Worm (Caenorhabditis elegans): Measurements from ENCODE around the gene nhr-94.

Gene nhr-94

DNA sequence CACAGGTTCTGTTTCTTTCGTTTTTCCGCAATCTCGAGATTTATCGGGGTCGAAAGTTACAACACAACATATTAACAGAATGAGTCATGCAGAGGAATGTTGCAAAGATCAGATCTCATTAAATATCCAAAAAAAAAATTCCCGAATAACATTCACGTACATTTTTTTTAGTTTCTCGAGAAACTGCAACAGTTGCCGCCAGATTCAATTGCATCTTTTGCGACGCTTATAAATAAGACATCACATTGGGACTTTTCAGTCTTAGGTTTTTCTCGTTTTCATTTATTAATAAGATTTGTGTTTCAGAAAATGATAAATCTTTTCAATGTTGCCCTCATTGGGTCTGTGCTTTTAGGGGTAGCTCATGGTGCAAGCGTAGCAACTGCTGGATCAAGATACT lies 27.6 kb upstream of the nhr-94 start, which contains the start of gene ZK105.1:
ZK105.1 (plus strand) TSS at position 301 of the 400 bp plus-strand sequence.
- TF ChIP-seq eor-1 (tag; optimal IDR thresholded peaks at IDR 0.05) (no peak), ama-1 (optimal IDR thresholded peaks at IDR 0.05) (no peak), R02D3.7 (tag; optimal IDR thresholded peaks at IDR 0.05) (no peak), nfya-1 (tag; optimal IDR thresholded peaks at IDR 0.05; ENCODE audit: insufficient read depth) (no peak), ceh-28 (tag; optimal IDR thresholded peaks at IDR 0.05) (no peak), nhr-67 (tag; optimal IDR thresholded peaks at IDR 0.05) (no peak), zag-1 (tag; optimal IDR thresholded peaks at IDR 0.05) (no peak), lin-39 (tag; optimal IDR thresholded peaks at IDR 0.05) (no peak), ztf-4 (tag; optimal IDR thresholded peaks at IDR 0.05) (no peak), hmg-11 (tag; optimal IDR thresholded peaks at IDR 0.05) (no peak), ceh-16 (tag; optimal IDR thresholded peaks at IDR 0.05) (no peak), unc-62 (GFP tag; optimal IDR thresholded peaks at IDR 0.05) (no peak), aly-2 (tag; optimal IDR thresholded peaks at IDR 0.05) (no peak), mdl-1 (tag; optimal IDR thresholded peaks at IDR 0.05) (no peak), nhr-43 (tag; optimal IDR thresholded peaks at IDR 0.05; ENCODE audit: poor library complexity, severe bottlenecking) (no peak), unc-39 (tag; optimal IDR thresholded peaks at IDR 0.05) (no peak), fos-1 (tag; optimal IDR thresholded peaks at IDR 0.05) (no peak), lsy-12 (tag; optimal IDR thresholded peaks at IDR 0.05) (no peak), fkh-2 (tag; optimal IDR thresholded peaks at IDR 0.05) (no peak), nhr-76 (tag; optimal IDR thresholded peaks at IDR 0.05) (no peak)

DNA sequence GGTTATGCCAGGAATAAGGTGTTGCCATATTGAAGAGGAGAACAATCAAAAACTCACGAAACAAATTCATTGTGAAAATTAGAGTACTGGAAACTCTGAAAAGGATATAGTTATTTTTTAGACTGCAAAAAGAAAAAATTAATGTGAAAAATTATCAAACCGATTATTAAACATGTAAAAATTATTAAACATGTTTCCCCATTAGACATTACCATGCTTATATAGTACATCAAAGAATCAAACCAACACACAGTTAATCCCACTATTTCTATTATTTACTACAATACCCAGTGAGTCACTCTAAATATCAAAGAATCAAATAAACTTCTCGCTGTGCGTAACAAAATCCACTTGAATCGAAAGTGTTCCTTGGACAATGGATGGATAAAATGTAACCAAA lies 26.9 kb upstream of the nhr-94 start, which contains the start of gene ZK105.13:
ZK105.13 (minus strand) TSS at position 101 of the 400 bp plus-strand sequence.
- TF ChIP-seq ceh-16 (tag; optimal IDR thresholded peaks at IDR 0.05) (no peak), nhr-25 (tag; optimal IDR thresholded peaks at IDR 0.05) (no peak), daf-12 (tag; optimal IDR thresholded peaks at IDR 0.05) (no peak), zag-1 (tag; optimal IDR thresholded peaks at IDR 0.05) (no peak), pha-4 (tag; optimal IDR thresholded peaks at IDR 0.05) (no peak), egl-5 (tag; optimal IDR thresholded peaks at IDR 0.05) (no peak), lin-39 (tag; optimal IDR thresholded peaks at IDR 0.05) (no peak), pqm-1 (tag; optimal IDR thresholded peaks at IDR 0.05) (no peak), ztf-4 (tag; optimal IDR thresholded peaks at IDR 0.05) (no peak), fkh-10 (GFP tag; optimal IDR thresholded peaks at IDR 0.05) (no peak), fos-1 (tag; optimal IDR thresholded peaks at IDR 0.05) (no peak), nfya-1 (tag; optimal IDR thresholded peaks at IDR 0.05; ENCODE audit: insufficient read depth) (no peak), ZK546.5 (tag; optimal IDR thresholded peaks at IDR 0.05) (no peak), nhr-11 (tag; optimal IDR thresholded peaks at IDR 0.05) (no peak), ceh-82 (tag; optimal IDR thresholded peaks at IDR 0.05) (no peak), tbx-2 (tag; optimal IDR thresholded peaks at IDR 0.05) (no peak), aly-2 (tag; optimal IDR thresholded peaks at IDR 0.05) (no peak), elt-2 (tag; optimal IDR thresholded peaks at IDR 0.05) (no peak)

DNA sequence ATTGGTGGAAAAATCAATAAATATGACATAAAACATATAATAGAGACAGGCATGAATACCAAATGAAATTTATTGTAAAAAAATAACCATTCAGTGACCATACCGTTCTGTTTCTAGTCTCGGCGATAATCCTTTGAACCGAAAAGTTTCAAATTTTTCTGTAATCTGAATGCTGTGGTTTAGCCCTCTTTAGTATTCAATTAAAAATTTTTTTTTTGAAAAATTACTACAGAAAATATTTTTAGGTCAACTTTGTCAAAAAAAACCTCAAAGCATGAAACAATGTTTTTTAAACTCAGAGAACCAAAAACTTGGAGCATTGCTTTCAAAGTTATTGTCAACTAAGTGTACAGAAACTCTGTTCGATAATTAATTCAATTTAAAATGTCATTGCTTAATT lies 22.4 kb upstream of the nhr-94 start, which contains the start of gene ZK105.11:
ZK105.11 (minus strand) TSS at position 101 of the 400 bp plus-strand sequence.
- TF ChIP-seq nhr-77 (tag; optimal IDR thresholded peaks at IDR 0.05), result no peak
- no peak for TF ChIP-seq nhr-237 (tag; optimal IDR thresholded peaks at IDR 0.05)
- TF ChIP-seq eor-1 (tag; optimal IDR thresholded peaks at IDR 0.05), result no peak
- TF ChIP-seq ama-1 (optimal IDR thresholded peaks at IDR 0.05), result no peak
- no peak for TF ChIP-seq nhr-25 (tag; optimal IDR thresholded peaks at IDR 0.05)
- TF ChIP-seq daf-12 (tag; optimal IDR thresholded peaks at IDR 0.05), result no peak
- TF ChIP-seq egl-5 (tag; optimal IDR thresholded peaks at IDR 0.05), result no peak
- TF ChIP-seq zag-1 (tag; optimal IDR thresholded peaks at IDR 0.05), result no peak
- no peak for TF ChIP-seq R02D3.7 (tag; optimal IDR thresholded peaks at IDR 0.05)
- no peak for TF ChIP-seq ceh-16 (tag; optimal IDR thresholded peaks at IDR 0.05)
- no peak for TF ChIP-seq nhr-12 (tag; optimal IDR thresholded peaks at IDR 0.05)
- TF ChIP-seq elt-2 (tag; optimal IDR thresholded peaks at IDR 0.05), result no peak
- TF ChIP-seq lsy-12 (tag; optimal IDR thresholded peaks at IDR 0.05), result no peak
- no peak for TF ChIP-seq jun-1 (tag; optimal IDR thresholded peaks at IDR 0.05)
- no peak for TF ChIP-seq hmg-11 (tag; optimal IDR thresholded peaks at IDR 0.05)
- no peak for TF ChIP-seq ceh-82 (tag; optimal IDR thresholded peaks at IDR 0.05)
- TF ChIP-seq sea-2 (GFP tag; optimal IDR thresholded peaks at IDR 0.05), result no peak
- TF ChIP-seq nhr-11 (tag; optimal IDR thresholded peaks at IDR 0.05), result no peak
- no peak for TF ChIP-seq nhr-28 (tag; optimal IDR thresholded peaks at IDR 0.05)
- no peak for TF ChIP-seq fkh-10 (GFP tag; optimal IDR thresholded peaks at IDR 0.05)

DNA sequence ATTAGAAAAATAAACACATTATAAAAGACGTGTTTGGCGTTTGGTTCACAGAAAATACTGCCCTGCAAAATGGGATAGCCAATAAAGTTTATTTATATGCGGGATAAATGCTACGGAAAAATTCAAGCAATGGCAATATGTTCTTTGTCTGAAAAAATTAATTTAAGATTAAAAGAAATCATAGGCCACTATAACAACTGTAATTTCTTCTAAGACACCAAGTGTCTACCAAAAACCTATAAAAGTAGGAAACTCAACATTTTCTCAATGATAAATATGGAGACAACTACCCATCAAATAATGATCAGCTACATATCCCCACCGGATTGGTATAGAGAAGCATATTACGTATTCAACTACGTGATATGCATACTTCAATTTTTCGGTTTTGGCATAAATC lies 19.2 kb upstream of the nhr-94 start, which contains the start of gene srw-3:
srw-3 (plus strand) TSS at position 301 of the 400 bp plus-strand sequence.
- TF ChIP-seq fkh-10 (GFP tag; optimal IDR thresholded peaks at IDR 0.05), result no peak
- no peak for TF ChIP-seq skn-1 (tag; optimal IDR thresholded peaks at IDR 0.05)
- no peak for TF ChIP-seq ZK546.5 (tag; optimal IDR thresholded peaks at IDR 0.05)
